Worm (Caenorhabditis elegans) whole organism, young adult: ENCODE results near the gene Y54G9A.5.

ENCODE experiments used
- B0019.2 ChIP-seq: fragments of 200-800 bp; sonication (Bioruptor generic); conservative IDR thresholded peaks from 2 replicates; pipeline ENCODE4 v1.3.6; 2022; ENCODE audit warnings: missing genetic modification reagents, missing genetic modification characterization, missing compliant biosample characterization
- B0035.1 ChIP-seq: sonication (generic microtip); optimal IDR thresholded peaks from 2 replicates; lab custom pipeline; 2016; ENCODE audit warnings: missing genetic modification characterization, mild to moderate bottlenecking, missing compliant biosample characterization, missing genotype, missing genetic modification reagents
- C06A6.2 ChIP-seq: fragments of 200-800 bp; sonication (Bioruptor generic); conservative IDR thresholded peaks from 2 replicates; pipeline ENCODE4 v1.3.6; 2022; ENCODE audit warnings: missing genetic modification characterization, missing compliant biosample characterization
- D2030.7 ChIP-seq: fragments of 200-800 bp; sonication (Bioruptor generic); IDR thresholded peaks from 2 replicates; pipeline ENCODE4 v1.3.6; 2022; ENCODE audit warnings: missing genetic modification reagents, missing genetic modification characterization, missing compliant biosample characterization
- F23B12.7 ChIP-seq: sonication (generic microtip); optimal IDR thresholded peaks from 2 replicates; lab custom pipeline; 2017; ENCODE audit warnings: missing genetic modification characterization, mild to moderate bottlenecking, missing compliant biosample characterization, antibody characterized with exemption, moderate library complexity; ENCODE audit not compliant: insufficient read depth
- F37B4.10 ChIP-seq: fragments of 200-800 bp; sonication (Bioruptor generic); IDR thresholded peaks from 2 replicates; pipeline ENCODE4 v1.3.6; 2022; ENCODE audit warnings: missing genetic modification characterization, missing compliant biosample characterization
- F49E8.2 ChIP-seq: sonication (generic microtip); optimal IDR thresholded peaks from 3 replicates; lab custom pipeline; 2017; ENCODE audit warnings: missing genetic modification characterization, mild to moderate bottlenecking, missing compliant biosample characterization, antibody characterized with exemption, moderate library complexity; ENCODE audit not compliant: insufficient read depth
- F55B11.4 ChIP-seq: sonication (generic microtip); optimal IDR thresholded peaks from 2 replicates; lab custom pipeline; 2016; ENCODE audit warnings: missing compliant biosample characterization, missing genetic modification characterization, borderline replicate concordance; ENCODE audit not compliant: insufficient read depth
- F57A8.1 ChIP-seq: fragments of 200-800 bp; sonication (Bioruptor generic); optimal IDR thresholded peaks from 2 replicates; lab custom pipeline; 2018; ENCODE audit warnings: mild to moderate bottlenecking, missing genetic modification characterization, moderate library complexity, missing compliant biosample characterization
- K12H6.12 ChIP-seq: fragments of 200-800 bp; sonication (Bioruptor generic); optimal IDR thresholded peaks from 2 replicates; lab custom pipeline; 2018; ENCODE audit warnings: mild to moderate bottlenecking, missing genetic modification characterization, missing compliant biosample characterization
- T07F8.4 ChIP-seq: sonication (generic microtip); optimal IDR thresholded peaks from 2 replicates; lab custom pipeline; 2016; ENCODE audit warnings: mild to moderate bottlenecking, missing genetic modification characterization, moderate library complexity, missing compliant biosample characterization
- Y53G8AR.9 ChIP-seq: fragments of 200-800 bp; sonication (Bioruptor generic); conservative IDR thresholded peaks from 2 replicates; pipeline ENCODE4 v1.3.6; 2022; ENCODE audit warnings: missing genetic modification reagents, missing genetic modification characterization, missing compliant biosample characterization
- Y67H2A.10 ChIP-seq: fragments of 200-800 bp; sonication (Bioruptor generic); conservative IDR thresholded peaks from 2 replicates; pipeline ENCODE4 v1.3.6; 2022; ENCODE audit warnings: missing genetic modification reagents, missing genetic modification characterization, missing compliant biosample characterization
- Y95B8A.8 ChIP-seq: fragments of 200-800 bp; sonication (Bioruptor generic); IDR thresholded peaks from 2 replicates; pipeline ENCODE4 v1.3.6; 2022; ENCODE audit warnings: missing genetic modification reagents, missing genetic modification characterization, missing compliant biosample characterization
- ama-1 ChIP-seq, 3 experiments: fragments of 150-350 bp in 1 of 3; sonication (generic microtip) in 2 of 3; optimal IDR thresholded peaks; 2 replicates each; lab custom pipeline; 2014 to 2018; ENCODE audit warnings: missing biosample characterization in 2 of 3, missing genetic modification characterization in 2 of 3, missing genetic modification reagents in 2 of 3
- aptf-2 ChIP-seq: fragments of 200-800 bp; sonication (Bioruptor generic); conservative IDR thresholded peaks from 2 replicates; pipeline ENCODE4 v1.3.6; 2022; ENCODE audit warnings: missing genetic modification reagents, missing genetic modification characterization, missing compliant biosample characterization
- aptf-3 ChIP-seq: fragments of 200-800 bp; sonication (Bioruptor generic); IDR thresholded peaks from 2 replicates; pipeline ENCODE4 v1.3.6; 2022; ENCODE audit warnings: missing genetic modification characterization, missing compliant biosample characterization
- atf-7 ChIP-seq: sonication (generic microtip); optimal IDR thresholded peaks from 2 replicates; lab custom pipeline; 2017; ENCODE audit warnings: mild to moderate bottlenecking, missing genetic modification characterization, missing compliant biosample characterization
- bed-2 ChIP-seq: fragments of 200-800 bp; sonication (Bioruptor generic); IDR thresholded peaks from 2 replicates; pipeline ENCODE4 v1.3.6; 2022; ENCODE audit warnings: missing genetic modification reagents, missing genetic modification characterization, missing compliant biosample characterization
- ccch-3 ChIP-seq: fragments of 200-800 bp; sonication (Bioruptor generic); optimal IDR thresholded peaks from 2 replicates; lab custom pipeline; 2018; ENCODE audit warnings: mild to moderate bottlenecking, missing genetic modification characterization, missing compliant biosample characterization
- cebp-1 ChIP-seq, 2 experiments: fragments of 200-800 bp in 1 of 2; sonication (Bioruptor generic) in 1 of 2; sonication (generic microtip) in 1 of 2; IDR thresholded peaks in 1 of 2; optimal IDR thresholded peaks in 1 of 2; 2 replicates each; pipeline versions ENCODE4 v1.3.6 to Lab custom; 2017 to 2022; ENCODE audit warnings: missing compliant biosample characterization in 2 of 2, missing genetic modification characterization in 2 of 2, mild to moderate bottlenecking in 1 of 2, missing genetic modification reagents in 1 of 2, moderate library complexity in 1 of 2
- cebp-2 ChIP-seq: fragments of 200-800 bp; sonication (Bioruptor generic); IDR thresholded peaks from 2 replicates; pipeline ENCODE4 v1.3.6; 2022; ENCODE audit warnings: missing genetic modification characterization, missing compliant biosample characterization
- die-1 ChIP-seq: sonication (generic microtip); optimal IDR thresholded peaks from 2 replicates; lab custom pipeline; 2016; ENCODE audit warnings: missing genotype, mild to moderate bottlenecking, missing genetic modification characterization, missing compliant biosample characterization
- egl-18 ChIP-seq: fragments of 200-800 bp; sonication (Bioruptor generic); IDR thresholded peaks from 2 replicates; pipeline ENCODE4 v1.3.6; 2022; ENCODE audit warnings: missing genetic modification reagents, missing genetic modification characterization, missing compliant biosample characterization
- egl-44 ChIP-seq: fragments of 200-800 bp; sonication (Bioruptor generic); IDR thresholded peaks from 2 replicates; pipeline ENCODE4 v1.3.6; 2022; ENCODE audit warnings: missing genetic modification reagents, missing genetic modification characterization, missing compliant biosample characterization
- ets-4 ChIP-seq: fragments of 200-800 bp; sonication (Bioruptor generic); optimal IDR thresholded peaks from 2 replicates; lab custom pipeline; 2018; ENCODE audit warnings: mild to moderate bottlenecking, missing genetic modification characterization, missing compliant biosample characterization
- gei-17 ChIP-seq: fragments of 200-800 bp; sonication (Bioruptor generic); optimal IDR thresholded peaks from 2 replicates; lab custom pipeline; 2018; ENCODE audit warnings: mild to moderate bottlenecking, missing genetic modification characterization, missing compliant biosample characterization
- him-1 ChIP-seq: sonication (generic microtip); optimal IDR thresholded peaks from 2 replicates; lab custom pipeline; 2016; ENCODE audit warnings: missing genotype, missing genetic modification reagents, missing genetic modification characterization, missing compliant biosample characterization
- hmg-20 ChIP-seq: fragments of 200-800 bp; sonication (Bioruptor generic); IDR thresholded peaks from 2 replicates; pipeline ENCODE4 v1.3.6; 2022; ENCODE audit warnings: missing genetic modification reagents, missing genetic modification characterization, missing compliant biosample characterization
- let-526 ChIP-seq: fragments of 200-800 bp; sonication (Bioruptor generic); IDR thresholded peaks from 2 replicates; pipeline ENCODE4 v1.3.6; 2022; ENCODE audit warnings: missing genetic modification reagents, missing genetic modification characterization, missing compliant biosample characterization
- let-607 ChIP-seq, 2 experiments: fragments of 200-800 bp in 1 of 2; sonication (Bioruptor generic) in 1 of 2; sonication (generic microtip) in 1 of 2; optimal IDR thresholded peaks; 2 replicates each; lab custom pipeline; 2016 to 2018; ENCODE audit warnings: mild to moderate bottlenecking in 2 of 2, missing compliant biosample characterization in 2 of 2, missing genetic modification characterization in 2 of 2, moderate library complexity in 2 of 2, missing genotype in 1 of 2
- lin-40 ChIP-seq: sonication (generic microtip); optimal IDR thresholded peaks from 2 replicates; lab custom pipeline; 2016; ENCODE audit warnings: missing genetic modification characterization, mild to moderate bottlenecking, missing compliant biosample characterization, missing genotype, missing genetic modification reagents
- madf-6 ChIP-seq: fragments of 200-800 bp; sonication (Bioruptor generic); IDR thresholded peaks from 2 replicates; pipeline ENCODE4 v1.3.6; 2022; ENCODE audit warnings: missing genetic modification reagents, missing genetic modification characterization, missing compliant biosample characterization
- mel-28 ChIP-seq: sonication (generic microtip); optimal IDR thresholded peaks from 2 replicates; lab custom pipeline; 2016; ENCODE audit warnings: borderline replicate concordance, mild to moderate bottlenecking, missing genetic modification characterization, missing compliant biosample characterization
- mes-4 ChIP-seq: sonication (generic microtip); optimal IDR thresholded peaks from 2 replicates; lab custom pipeline; 2016; ENCODE audit warnings: missing genotype, missing genetic modification characterization, missing compliant biosample characterization
- mxl-1 ChIP-seq: sonication (generic microtip); optimal IDR thresholded peaks from 2 replicates; lab custom pipeline; 2016; ENCODE audit warnings: missing genetic modification characterization, missing compliant biosample characterization
- nhr-120 ChIP-seq: fragments of 200-800 bp; sonication (Bioruptor generic); IDR thresholded peaks from 2 replicates; pipeline ENCODE4 v1.3.6; 2022; ENCODE audit warnings: missing genetic modification characterization, missing compliant biosample characterization
- nhr-90 ChIP-seq: sonication (generic microtip); optimal IDR thresholded peaks from 2 replicates; lab custom pipeline; 2016; ENCODE audit warnings: missing genotype, mild to moderate bottlenecking, missing genetic modification characterization, missing compliant biosample characterization
- sdz-38 ChIP-seq: sonication (generic microtip); optimal IDR thresholded peaks from 2 replicates; lab custom pipeline; 2016; ENCODE audit warnings: missing genotype, missing genetic modification characterization, missing compliant biosample characterization
- snpc-3.4 ChIP-seq: sonication (generic microtip); optimal IDR thresholded peaks from 2 replicates; lab custom pipeline; 2017; ENCODE audit warnings: missing genetic modification characterization, mild to moderate bottlenecking, missing compliant biosample characterization, antibody characterized with exemption, moderate library complexity, missing genotype, missing genetic modification reagents
- tbx-9 ChIP-seq: sonication (generic microtip); optimal IDR thresholded peaks from 2 replicates; lab custom pipeline; 2016; ENCODE audit warnings: borderline replicate concordance, missing genetic modification characterization, inconsistent platforms, missing compliant biosample characterization
- tlf-1 ChIP-seq: fragments of 200-800 bp; sonication (Bioruptor generic); optimal IDR thresholded peaks from 2 replicates; lab custom pipeline; 2018; ENCODE audit warnings: mild to moderate bottlenecking, missing genetic modification characterization, missing compliant biosample characterization
- unc-130 ChIP-seq: sonication (generic microtip); optimal IDR thresholded peaks from 2 replicates; lab custom pipeline; 2016; ENCODE audit warnings: missing genetic modification reagents, missing genetic modification characterization, missing compliant biosample characterization
- unc-62 ChIP-seq: fragments of 150-350 bp; optimal IDR thresholded peaks from 2 replicates; lab custom pipeline; 2014; ENCODE audit warnings: missing biosample characterization, missing genetic modification reagents, missing genetic modification characterization
- zim-3 ChIP-seq: sonication (generic microtip); optimal IDR thresholded peaks from 2 replicates; lab custom pipeline; 2017; ENCODE audit warnings: mild to moderate bottlenecking, missing genetic modification characterization, moderate library complexity, missing compliant biosample characterization
- ztf-26 ChIP-seq: sonication (generic microtip); optimal IDR thresholded peaks from 2 replicates; lab custom pipeline; 2017; ENCODE audit warnings: missing genetic modification characterization, missing compliant biosample characterization
- ztf-28 ChIP-seq: fragments of 200-800 bp; sonication (Bioruptor generic); IDR thresholded peaks from 2 replicates; pipeline ENCODE4 v1.3.6; 2022; ENCODE audit warnings: missing genetic modification reagents, missing genetic modification characterization, missing compliant biosample characterization
- ztf-6 ChIP-seq: fragments of 200-800 bp; sonication (Bioruptor generic); IDR thresholded peaks from 2 replicates; pipeline ENCODE4 v1.3.6; 2022; ENCODE audit warnings: missing genetic modification reagents, missing genetic modification characterization, missing compliant biosample characterization

Gene Y54G9A.5

DNA sequence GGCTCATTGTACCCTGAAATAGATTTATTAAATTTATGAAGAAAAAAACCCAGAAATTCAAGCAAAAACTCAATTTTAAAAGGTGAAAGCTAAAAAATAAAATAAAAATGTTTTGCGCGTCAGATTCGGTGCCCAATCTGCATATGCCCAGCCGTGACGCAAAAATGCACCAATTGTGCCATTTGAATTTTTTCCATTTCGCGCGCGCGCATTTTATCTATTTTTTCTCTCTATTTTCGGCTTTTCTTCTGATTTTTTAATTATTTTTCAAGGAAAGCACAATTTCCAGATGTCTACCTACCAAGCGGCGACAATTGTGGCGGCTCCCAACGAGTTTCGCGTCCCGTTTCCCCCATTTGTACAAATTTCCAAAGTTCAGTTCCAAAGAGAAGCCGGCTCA, 3.0 kb downstream of the Y54G9A.5 start, which contains the start of the genes Y54G9A.7 and bub-3 (continued):
- peak; percentile 22 for TF ChIP-seq F49E8.2 (tag; lab: Kevin White, UChicago)
- no peak for TF ChIP-seq ets-4
- TF ChIP-seq nhr-120 (GFP tag; lab: Robert Waterston, UW): no peak
- no peak for TF ChIP-seq F23B12.7 (tag; lab: Kevin White, UChicago)
- TF ChIP-seq ama-1 (optimal IDR thresholded peaks at IDR 0.05; lab: Kevin White, UChicago): no peak
- no peak for TF ChIP-seq ama-1 (GFP tag; optimal IDR thresholded peaks at IDR 0.05; lab: Kevin White, UChicago)
- TF ChIP-seq B0035.1 (tag; lab: Kevin White, UChicago): no peak
- TF ChIP-seq F55B11.4 (tag; lab: Kevin White, UChicago): no peak
- no peak for TF ChIP-seq nhr-90 (tag; lab: Kevin White, UChicago)
- no peak for TF ChIP-seq mes-4
- peak; percentile 90 for TF ChIP-seq D2030.7 (GFP tag; lab: Robert Waterston, UW)
- no peak for TF ChIP-seq unc-130
- TF ChIP-seq mel-28 (tag; lab: Kevin White, UChicago): no peak
- no peak for TF ChIP-seq T07F8.4 (tag; lab: Kevin White, UChicago)
- TF ChIP-seq hmg-20 (GFP tag; lab: Robert Waterston, UW): no peak
- no peak for TF ChIP-seq lin-40 (tag; lab: Kevin White, UChicago)
- TF ChIP-seq bed-2: no peak
- no peak for TF ChIP-seq zim-3 (tag; lab: Kevin White, UChicago)
- TF ChIP-seq tbx-9 (tag; lab: Kevin White, UChicago): no peak
- TF ChIP-seq him-1 (tag; lab: Kevin White, UChicago): no peak
- TF ChIP-seq madf-6 (GFP tag; lab: Robert Waterston, UW): peak; percentile 97
- no peak for TF ChIP-seq Y95B8A.8 (GFP tag; lab: Robert Waterston, UW)
- TF ChIP-seq cebp-2 (GFP tag; lab: Robert Waterston, UW): no peak
- no peak for TF ChIP-seq K12H6.12 (tag; lab: Kevin White, UChicago)
- TF ChIP-seq atf-7 (tag; lab: Kevin White, UChicago): no peak
- TF ChIP-seq aptf-2 (GFP tag; lab: Robert Waterston, UW): peak; percentile 70; the same call in 1 of the 2 replicates
- TF ChIP-seq cebp-1 (GFP tag; IDR thresholded peaks at IDR 0.05; lab: Robert Waterston, UW): no peak
- TF ChIP-seq cebp-1 (tag; optimal IDR thresholded peaks at IDR 0.05; lab: Kevin White, UChicago): no peak
- no peak for TF ChIP-seq ztf-26 (tag; lab: Kevin White, UChicago)
- TF ChIP-seq snpc-3.4: peak; percentile 48
- TF ChIP-seq gei-17 (GFP tag; lab: Kevin White, UChicago): no peak
- no peak for TF ChIP-seq egl-44 (GFP tag; lab: Robert Waterston, UW)
- TF ChIP-seq let-526 (GFP tag; lab: Robert Waterston, UW): no peak
- no peak for TF ChIP-seq ccch-3 (GFP tag; lab: Kevin White, UChicago)
- TF ChIP-seq ztf-6 (GFP tag; lab: Robert Waterston, UW): no peak
- no peak for TF ChIP-seq mxl-1 (tag; lab: Kevin White, UChicago)
- no peak for TF ChIP-seq let-607 (tag; optimal IDR thresholded peaks at IDR 0.05; lab: Kevin White, UChicago)
- TF ChIP-seq die-1 (tag; lab: Kevin White, UChicago): no peak
- TF ChIP-seq egl-18 (GFP tag; lab: Robert Waterston, UW): no peak
- TF ChIP-seq tlf-1: peak; percentile 50
- no peak for TF ChIP-seq sdz-38 (tag; lab: Kevin White, UChicago)
- no peak for TF ChIP-seq Y53G8AR.9 (GFP tag; lab: Robert Waterston, UW)
- no peak for TF ChIP-seq F57A8.1 (GFP tag; lab: Kevin White, UChicago)
- TF ChIP-seq ztf-28 (GFP tag; lab: Robert Waterston, UW): no peak
- TF ChIP-seq aptf-3 (GFP tag; lab: Robert Waterston, UW): no peak
- no peak for TF ChIP-seq F37B4.10 (GFP tag; lab: Robert Waterston, UW)
- no peak for TF ChIP-seq Y67H2A.10 (GFP tag; lab: Robert Waterston, UW)
- TF ChIP-seq unc-62: no peak
- TF ChIP-seq C06A6.2 (GFP tag; lab: Robert Waterston, UW): no peak
- TF ChIP-seq B0019.2 (GFP tag; lab: Robert Waterston, UW): no peak
